Worm (Caenorhabditis elegans): Measurements from ENCODE around the gene srg-46.

- no peak for TF ChIP-seq him-1 (tag; optimal IDR thresholded peaks at IDR 0.05)
- TF ChIP-seq unc-62 (GFP tag; optimal IDR thresholded peaks at IDR 0.05) = no peak
- no peak for TF ChIP-seq aptf-3 (GFP tag; IDR thresholded peaks at IDR 0.05)
- no peak for TF ChIP-seq pha-4 (tag; optimal IDR thresholded peaks at IDR 0.05)
- no peak for TF ChIP-seq dpff-1 (tag; optimal IDR thresholded peaks at IDR 0.05)
- TF ChIP-seq T26A5.8 (tag; optimal IDR thresholded peaks at IDR 0.05) = no peak
These were observed 11.0 kb downstream of the srg-46 start for ce11 chrV:13374532-13374931.
